Worm (Caenorhabditis elegans) whole organism, early embryonic: ENCODE data around the gene mthf-1.

ENCODE experiments used
- B0310.2 ChIP-seq: sonication (generic microtip); optimal IDR thresholded peaks from 2 replicates; lab custom pipeline; 2016; ENCODE audit warnings: mild to moderate bottlenecking, missing genetic modification characterization, missing compliant biosample characterization
- F13C5.2 ChIP-seq: sonication (generic microtip); optimal IDR thresholded peaks from 2 replicates; lab custom pipeline; 2017; ENCODE audit warnings: mild to moderate bottlenecking, missing genetic modification characterization, inconsistent platforms, missing compliant biosample characterization
- aly-1 ChIP-seq: sonication (generic microtip); optimal IDR thresholded peaks from 2 replicates; lab custom pipeline; 2016; ENCODE audit warnings: missing genetic modification characterization, missing compliant biosample characterization
- ama-1 ChIP-seq: fragments of 150-350 bp; optimal IDR thresholded peaks from 2 replicates; lab custom pipeline; 2014
- ceh-13 ChIP-seq: fragments of 200-800 bp; sonication (Bioruptor generic); optimal IDR thresholded peaks from 2 replicates; lab custom pipeline; 2018; ENCODE audit warnings: mild to moderate bottlenecking, missing genetic modification characterization, missing compliant biosample characterization
- ceh-36 ChIP-seq: sonication (generic microtip); optimal IDR thresholded peaks from 2 replicates; lab custom pipeline; 2016; ENCODE audit warnings: missing genetic modification characterization, inconsistent platforms, missing compliant biosample characterization
- ets-7 ChIP-seq: sonication (generic microtip); optimal IDR thresholded peaks from 2 replicates; lab custom pipeline; 2016; ENCODE audit warnings: missing genotype, missing genetic modification characterization, missing compliant biosample characterization
- flt-1 ChIP-seq: fragments of 200-800 bp; sonication (Bioruptor generic); IDR thresholded peaks from 2 replicates; pipeline ENCODE4 v1.3.6; 2022; ENCODE audit warnings: missing genetic modification characterization, missing compliant biosample characterization
- hmbx-1 ChIP-seq: sonication (generic microtip); optimal IDR thresholded peaks from 2 replicates; lab custom pipeline; 2016; ENCODE audit warnings: mild to moderate bottlenecking, missing genetic modification characterization, missing compliant biosample characterization
- hmg-4 ChIP-seq: fragments of 200-800 bp; sonication (Bioruptor generic); optimal IDR thresholded peaks from 2 replicates; lab custom pipeline; 2018; ENCODE audit warnings: mild to moderate bottlenecking, missing genetic modification characterization, missing compliant biosample characterization
- hnd-1 ChIP-seq: sonication (generic microtip); optimal IDR thresholded peaks from 2 replicates; lab custom pipeline; 2016; ENCODE audit warnings: missing genetic modification characterization, missing compliant biosample characterization
- pes-1 ChIP-seq: fragments of 200-800 bp; sonication (Bioruptor generic); IDR thresholded peaks from 2 replicates; pipeline ENCODE4 v1.3.6; 2022; ENCODE audit warnings: missing genetic modification reagents, missing genetic modification characterization, missing compliant biosample characterization
- scrt-1 ChIP-seq: fragments of 200-800 bp; sonication (Bioruptor generic); IDR thresholded peaks from 2 replicates; pipeline ENCODE4 v1.3.6; 2022; ENCODE audit warnings: missing genetic modification characterization, missing compliant biosample characterization
- sea-1 ChIP-seq: fragments of 200-800 bp; sonication (Bioruptor generic); conservative IDR thresholded peaks from 2 replicates; pipeline ENCODE4 v1.3.6; 2022; ENCODE audit warnings: missing genetic modification characterization, missing compliant biosample characterization
- tbx-11 ChIP-seq: fragments of 200-800 bp; sonication (Bioruptor generic); IDR thresholded peaks from 2 replicates; pipeline ENCODE4 v1.3.6; 2022; ENCODE audit warnings: missing genetic modification characterization, missing compliant biosample characterization
- tbx-37 ChIP-seq: fragments of 200-800 bp; sonication (Bioruptor generic); conservative IDR thresholded peaks from 2 replicates; pipeline ENCODE4 v1.3.6; 2022; ENCODE audit warnings: missing genetic modification reagents, missing genetic modification characterization, missing compliant biosample characterization
- tra-4 ChIP-seq: sonication (generic microtip); optimal IDR thresholded peaks from 2 replicates; lab custom pipeline; 2017; ENCODE audit warnings: missing genetic modification characterization, missing compliant biosample characterization

The mthf-1 gene

DNA sequence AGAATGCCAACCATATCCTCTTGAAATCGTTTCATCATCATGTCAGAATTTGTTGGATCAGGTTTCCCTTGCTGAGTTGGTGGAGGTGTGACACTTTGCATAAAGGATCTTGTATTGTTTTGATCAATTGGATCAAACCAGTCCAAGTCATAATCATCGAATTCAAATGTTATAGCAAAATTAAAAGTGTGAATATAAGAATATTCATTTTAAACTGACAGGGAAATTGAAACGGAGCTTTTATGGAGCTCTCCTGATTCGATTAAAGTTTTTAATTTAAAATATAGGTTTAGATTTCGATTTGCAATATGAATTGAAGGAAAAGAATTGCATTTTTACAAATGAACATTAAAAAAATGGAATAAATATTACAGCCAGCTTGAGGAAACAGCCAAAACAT, 14.1 kb downstream of the mthf-1 start, which contains the start of gene B0228.9:
Gene B0228.9 (minus strand): TSS at position 101 of the 400 bp plus-strand sequence.
- no peak for TF ChIP-seq flt-1 (GFP tag; lab: Robert Waterston, UW)
- TF ChIP-seq sea-1 (GFP tag; lab: Robert Waterston, UW): no peak
- no peak for TF ChIP-seq B0310.2 (tag; lab: Kevin White, UChicago)
- no peak for TF ChIP-seq ama-1 (lab: Kevin White, UChicago)
- TF ChIP-seq hnd-1 (tag; lab: Kevin White, UChicago): no peak
- no peak for TF ChIP-seq tra-4 (tag; lab: Kevin White, UChicago)
- TF ChIP-seq ets-7 (tag; lab: Kevin White, UChicago): no peak
- no peak for TF ChIP-seq aly-1
- no peak for TF ChIP-seq F13C5.2 (tag; lab: Kevin White, UChicago)

DNA sequence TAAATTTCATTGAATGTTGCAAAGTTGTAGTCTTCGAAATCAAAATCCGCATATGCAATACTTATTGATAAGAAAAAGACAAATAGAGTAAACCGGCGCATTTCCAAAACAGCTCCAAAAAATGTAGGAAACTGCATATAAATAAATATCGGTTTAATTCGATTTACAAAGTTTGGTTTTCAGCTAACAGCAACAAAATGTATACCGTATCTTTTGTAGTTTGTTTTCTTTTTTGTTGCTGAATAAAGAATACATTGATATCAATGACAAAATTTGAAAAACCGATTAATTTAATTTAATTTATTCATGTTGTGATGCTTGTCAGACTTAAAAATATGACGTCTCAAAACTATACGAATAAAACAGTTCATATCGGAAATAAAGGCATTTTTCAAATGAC, 16.2 kb downstream of the mthf-1 start, which contains the start of gene B0228.8:
Gene B0228.8 (minus strand): TSS at position 101 of the 400 bp plus-strand sequence.
- TF ChIP-seq ceh-36 (tag; lab: Kevin White, UChicago) (no peak), aly-1 (no peak), hmg-4 (no peak), ceh-13 (GFP tag; lab: Kevin White, UChicago) (no peak), tbx-11 (GFP tag; lab: Robert Waterston, UW) (no peak), F13C5.2 (tag; lab: Kevin White, UChicago) (no peak), ets-7 (tag; lab: Kevin White, UChicago) (no peak), scrt-1 (GFP tag; lab: Robert Waterston, UW) (no peak), B0310.2 (tag; lab: Kevin White, UChicago) (no peak), ama-1 (lab: Kevin White, UChicago) (no peak)

DNA sequence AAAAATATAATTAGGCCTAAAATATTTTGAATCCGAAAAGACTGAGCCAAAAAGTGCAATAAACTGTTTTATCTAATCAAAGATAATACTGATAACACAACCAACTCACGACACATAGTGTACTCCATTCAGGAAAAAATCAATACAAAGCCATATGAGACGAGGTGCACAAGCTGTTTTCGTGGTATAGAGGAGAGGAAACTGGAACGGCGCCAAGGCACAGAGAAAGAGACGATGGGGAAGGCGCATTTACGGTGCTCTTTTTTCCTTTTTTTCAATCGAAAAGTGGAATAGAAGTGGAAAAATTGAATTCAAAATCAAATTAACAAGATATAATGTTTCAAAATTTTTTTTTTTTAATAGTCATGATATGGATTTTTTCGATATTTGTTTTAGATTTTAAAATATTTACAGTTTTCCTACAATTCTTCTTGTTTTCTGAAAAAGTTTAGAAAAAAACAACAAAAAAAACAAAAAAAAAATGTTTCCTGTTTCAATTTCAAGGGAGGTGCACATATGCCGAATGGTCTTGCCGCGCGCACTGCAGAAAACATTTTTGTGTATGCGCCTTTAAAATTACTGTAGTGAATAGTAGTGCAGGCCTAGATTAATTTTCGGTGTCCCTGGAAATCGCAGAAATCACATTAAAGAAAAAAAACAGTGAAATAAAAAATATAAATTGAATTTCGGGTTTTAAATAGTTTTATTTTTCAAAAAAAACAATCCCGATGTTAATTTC, 19.1 kb downstream of the mthf-1 start, which contains the start of gene B0228.7:
Gene B0228.7 (minus strand): TSS at position 627 of the 739 bp plus-strand sequence.
- TF ChIP-seq ama-1 (lab: Kevin White, UChicago): no peak
- TF ChIP-seq B0310.2 (tag; lab: Kevin White, UChicago): no peak
- no peak for TF ChIP-seq scrt-1 (GFP tag; lab: Robert Waterston, UW)
- no peak for TF ChIP-seq tbx-37 (GFP tag; lab: Robert Waterston, UW)
- no peak for TF ChIP-seq ets-7 (tag; lab: Kevin White, UChicago)
- TF ChIP-seq hmg-4: no peak
- no peak for TF ChIP-seq hmbx-1 (tag; lab: Kevin White, UChicago)
- no peak for TF ChIP-seq flt-1 (GFP tag; lab: Robert Waterston, UW)
- TF ChIP-seq F13C5.2 (tag; lab: Kevin White, UChicago): no peak
- TF ChIP-seq ceh-13 (GFP tag; lab: Kevin White, UChicago): no peak
- TF ChIP-seq tra-4 (tag; lab: Kevin White, UChicago): no peak
- TF ChIP-seq aly-1: no peak
- TF ChIP-seq pes-1 (GFP tag; lab: Robert Waterston, UW): no peak
- no peak for TF ChIP-seq hnd-1 (tag; lab: Kevin White, UChicago)

DNA sequence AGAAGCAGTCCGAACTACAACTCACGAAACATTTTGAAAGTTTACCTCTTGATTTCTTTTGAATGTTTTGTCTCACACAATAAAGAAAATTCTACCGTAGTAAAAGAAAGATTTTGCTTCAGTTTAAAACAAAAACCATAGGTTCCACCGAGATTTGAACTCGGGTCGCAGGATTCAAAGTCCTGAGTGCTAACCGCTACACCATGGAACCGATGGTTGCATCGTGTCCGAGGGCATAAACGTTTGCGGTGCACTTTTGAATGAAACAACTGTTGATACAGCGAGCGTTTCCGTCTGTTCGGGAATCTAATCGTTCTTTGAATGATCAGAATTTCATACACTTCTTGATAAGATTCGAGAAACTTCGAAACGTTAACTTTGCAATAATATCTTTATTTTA, 20.8 kb downstream of the mthf-1 start:
- TF ChIP-seq ceh-13 (GFP tag; lab: Kevin White, UChicago) (peak; percentile 45), sea-1 (GFP tag; lab: Robert Waterston, UW) (peak; percentile 78), aly-1 (no peak), hnd-1 (tag; lab: Kevin White, UChicago) (peak; percentile 20), flt-1 (GFP tag; lab: Robert Waterston, UW) (peak; percentile 52), scrt-1 (GFP tag; lab: Robert Waterston, UW) (peak; percentile 69), tbx-37 (GFP tag; lab: Robert Waterston, UW) (peak; percentile 50; the same call in 1 of the 2 replicates), tra-4 (tag; lab: Kevin White, UChicago) (no peak), ets-7 (tag; lab: Kevin White, UChicago) (no peak), F13C5.2 (tag; lab: Kevin White, UChicago) (no peak), ama-1 (lab: Kevin White, UChicago) (no peak), tbx-11 (GFP tag; lab: Robert Waterston, UW) (peak; percentile 64)

DNA sequence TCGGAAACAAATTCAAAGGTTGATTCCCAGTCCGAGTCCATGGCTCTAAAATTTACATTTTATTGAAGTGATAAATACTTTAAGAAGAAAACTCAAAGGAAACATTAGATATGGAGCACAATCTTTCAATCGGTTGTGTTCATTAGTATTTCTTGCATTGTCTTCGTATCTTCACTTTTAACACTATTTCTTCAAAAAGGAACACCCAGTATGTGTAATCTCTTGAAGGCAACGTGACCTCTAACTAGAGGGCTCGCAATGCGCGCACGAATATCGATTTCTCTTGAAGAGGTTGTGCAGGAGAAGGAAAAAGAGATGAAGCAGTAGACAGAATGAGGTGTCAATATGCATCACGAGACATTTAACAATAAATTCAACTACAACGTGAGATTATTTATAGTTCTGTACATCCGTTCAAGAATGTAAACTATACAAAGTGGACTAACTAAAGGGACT, 22.5 kb downstream of the mthf-1 start, which contains the start of the genes B0228.6 and B0228.1:
Gene B0228.6 (minus strand): TSS at position 51 of the 456 bp plus-strand sequence.
Gene B0228.1 (plus strand): TSS at position 228 of the 456 bp plus-strand sequence.
- TF ChIP-seq ceh-36 (tag; lab: Kevin White, UChicago) (no peak), pes-1 (GFP tag; lab: Robert Waterston, UW) (no peak), ama-1 (lab: Kevin White, UChicago) (no peak), scrt-1 (GFP tag; lab: Robert Waterston, UW) (no peak), sea-1 (GFP tag; lab: Robert Waterston, UW) (no peak), ceh-13 (GFP tag; lab: Kevin White, UChicago) (no peak), B0310.2 (tag; lab: Kevin White, UChicago) (no peak), flt-1 (GFP tag; lab: Robert Waterston, UW) (no peak), hmbx-1 (tag; lab: Kevin White, UChicago) (no peak), ets-7 (tag; lab: Kevin White, UChicago) (no peak), aly-1 (no peak), F13C5.2 (tag; lab: Kevin White, UChicago) (no peak), tbx-37 (GFP tag; lab: Robert Waterston, UW) (no peak), tbx-11 (GFP tag; lab: Robert Waterston, UW) (no peak), hmg-4 (no peak), tra-4 (tag; lab: Kevin White, UChicago) (no peak)

DNA sequence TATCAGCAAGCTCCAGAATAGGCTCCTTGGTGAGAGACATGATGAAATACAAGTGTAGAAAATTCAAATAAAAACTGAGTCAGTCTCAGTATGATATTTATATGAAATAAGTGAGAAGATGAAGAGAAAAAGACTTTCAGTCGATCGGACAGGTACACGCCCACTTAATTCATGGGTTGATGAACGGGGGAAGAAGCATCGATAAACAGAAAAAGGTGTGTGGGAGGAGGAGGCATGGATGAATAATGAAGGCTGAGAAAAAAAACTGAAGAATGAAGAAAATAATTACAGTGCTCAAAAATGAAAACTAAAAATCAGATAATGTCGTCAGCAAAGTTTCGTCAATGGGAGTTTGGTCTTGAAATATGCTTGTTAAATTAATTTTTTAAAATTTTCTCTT, 24.1 kb downstream of the mthf-1 start, which contains the start of gene trx-1:
Gene trx-1 (minus strand): TSS at position 101 of the 400 bp plus-strand sequence.
- TF ChIP-seq flt-1 (GFP tag; lab: Robert Waterston, UW) (no peak), tbx-37 (GFP tag; lab: Robert Waterston, UW) (no peak), ama-1 (lab: Kevin White, UChicago) (no peak), ets-7 (tag; lab: Kevin White, UChicago) (no peak), ceh-36 (tag; lab: Kevin White, UChicago) (no peak), B0310.2 (tag; lab: Kevin White, UChicago) (no peak), F13C5.2 (tag; lab: Kevin White, UChicago) (no peak)
